Worm (Caenorhabditis elegans): Measurements from ENCODE around the gene sdz-12.

sdz-12 gene

ce11 chrII:3757499-3757898, 25.9 kb upstream of the sdz-12 start, which contains the start of gene srx-111:
srx-111 (plus strand) TSS chrII:3757799.
- TF ChIP-seq mel-28 (tag; optimal IDR thresholded peaks at IDR 0.05; ENCODE audit: borderline replicate concordance) (no peak), nhr-27 (tag; optimal IDR thresholded peaks at IDR 0.05) (no peak), aptf-2 (GFP tag; conservative IDR thresholded peaks at IDR 0.05) (no peak), nfyb-1 (GFP tag; IDR thresholded peaks at IDR 0.05) (no peak), dpff-1 (tag; optimal IDR thresholded peaks at IDR 0.05) (no peak), lag-1 (GFP tag; IDR thresholded peaks at IDR 0.05) (no peak), hlh-26 (GFP tag; conservative IDR thresholded peaks at IDR 0.05) (no peak), snpc-1.3 (tag; optimal IDR thresholded peaks at IDR 0.05; ENCODE audit: insufficient read depth) (no peak), Y95B8A.8 (GFP tag; IDR thresholded peaks at IDR 0.05) (no peak), ztf-22 (GFP tag; optimal IDR thresholded peaks at IDR 0.05) (no peak), Y53G8AR.9 (GFP tag; conservative IDR thresholded peaks at IDR 0.05) (no peak), nhr-179 (tag; optimal IDR thresholded peaks at IDR 0.05) (no peak), F23B12.7 (tag; optimal IDR thresholded peaks at IDR 0.05; ENCODE audit: insufficient read depth) (no peak), ztf-6 (GFP tag; IDR thresholded peaks at IDR 0.05) (no peak)

- no peak for TF ChIP-seq gei-17 (GFP tag; optimal IDR thresholded peaks at IDR 0.05)
- no peak for TF ChIP-seq sdz-38 (tag; optimal IDR thresholded peaks at IDR 0.05)
- 0 out of 2 replicates have a peak, but pooled peaks have one; percentile 20 for TF ChIP-seq bed-1 (GFP tag; IDR thresholded peaks at IDR 0.05)
- TF ChIP-seq T07F8.4 (tag; optimal IDR thresholded peaks at IDR 0.05) = no peak
- no peak for TF ChIP-seq F57A8.1 (GFP tag; optimal IDR thresholded peaks at IDR 0.05)
Measured at ce11 chrII:3753598-3753997, 22.0 kb upstream of the sdz-12 start, which contains the start of gene rcd-1. rcd-1 (plus strand) TSS chrII:3753898.

ce11 chrII:3752184-3752583, 20.6 kb upstream of the sdz-12 start, which contains the start of gene sdz-11:
sdz-11 (minus strand) TSS chrII:3752284.
- no peak for TF ChIP-seq ztf-22 (GFP tag; optimal IDR thresholded peaks at IDR 0.05)
- TF ChIP-seq T26A5.8 (tag; optimal IDR thresholded peaks at IDR 0.05) = no peak
- TF ChIP-seq ets-4 (GFP tag; optimal IDR thresholded peaks at IDR 0.05) = no peak
- TF ChIP-seq nhr-90 (tag; optimal IDR thresholded peaks at IDR 0.05) = no peak
- TF ChIP-seq ceh-79 (tag; optimal IDR thresholded peaks at IDR 0.05) = no peak
- no peak for TF ChIP-seq cebp-1 (GFP tag; IDR thresholded peaks at IDR 0.05)
- no peak for TF ChIP-seq cebp-1 (tag; optimal IDR thresholded peaks at IDR 0.05)
- TF ChIP-seq nfya-2 (GFP tag; IDR thresholded peaks at IDR 0.05) = no peak
- no peak for TF ChIP-seq egl-18 (GFP tag; IDR thresholded peaks at IDR 0.05)
- TF ChIP-seq nhr-120 (GFP tag; IDR thresholded peaks at IDR 0.05) = no peak
- no peak for TF ChIP-seq F57C9.4 (tag; optimal IDR thresholded peaks at IDR 0.05)
- TF ChIP-seq snpc-1.1 (tag; optimal IDR thresholded peaks at IDR 0.05; ENCODE audit: insufficient read depth) = no peak
- TF ChIP-seq somi-1 (GFP tag; optimal IDR thresholded peaks at IDR 0.05) = no peak
- TF ChIP-seq egl-44 (GFP tag; IDR thresholded peaks at IDR 0.05) = no peak
- no peak for TF ChIP-seq rpc-1 (optimal IDR thresholded peaks at IDR 0.05)
- TF ChIP-seq rpc-1 (tag; optimal IDR thresholded peaks at IDR 0.05) = no peak
- TF ChIP-seq ceh-40 (GFP tag; IDR thresholded peaks at IDR 0.05) = no peak
- TF ChIP-seq attf-5 (GFP tag; optimal IDR thresholded peaks at IDR 0.05) = no peak
- TF ChIP-seq ceh-58 (GFP tag; IDR thresholded peaks at IDR 0.05) = no peak

Measured in whole organism, young adult.